Fruit fly (Drosophila melanogaster): ENCODE measurements around the gene sky.

sky gene

dm6 chr2L:20909301-20909700 lies 9.4 kb downstream of the sky start:
- TF ChIP-seq Jra (GFP tag; optimal IDR thresholded peaks at IDR 0.05) (no peak), Hr78 (GFP tag; optimal IDR thresholded peaks at IDR 0.05) (no peak), pan (optimal IDR thresholded peaks at IDR 0.05) (no peak), Dif (GFP tag; optimal IDR thresholded peaks at IDR 0.05; ENCODE audit: partially characterized antibody) (no peak), CG32264 (GFP tag; optimal IDR thresholded peaks at IDR 0.05) (no peak), GATAd (GFP tag; optimal IDR thresholded peaks at IDR 0.05) (no peak), woc (GFP tag; optimal IDR thresholded peaks at IDR 0.05) (no peak), h (GFP tag; optimal IDR thresholded peaks at IDR 0.05) (no peak), HLH106 (tag; optimal IDR thresholded peaks at IDR 0.05) (no peak), dl (GFP tag; optimal IDR thresholded peaks at IDR 0.05; ENCODE audit: insufficient read depth in 1 of 2, partially characterized antibody in 2 of 2) (no peak), jim (GFP tag; optimal IDR thresholded peaks at IDR 0.05) (no peak), Rel (GFP tag; optimal IDR thresholded peaks at IDR 0.05) (no peak), Rel (tag; optimal IDR thresholded peaks at IDR 0.05) (no peak), rgr (GFP tag; optimal IDR thresholded peaks at IDR 0.05) (no peak), tai (GFP tag; optimal IDR thresholded peaks at IDR 0.05) (no peak), CG9705 (GFP tag; optimal IDR thresholded peaks at IDR 0.05) (no peak), N (GFP tag; optimal IDR thresholded peaks at IDR 0.05) (no peak), brk (GFP tag; optimal IDR thresholded peaks at IDR 0.05) (no peak), Myc (optimal IDR thresholded peaks at IDR 0.05) (no peak), Hnf4 (GFP tag; optimal IDR thresholded peaks at IDR 0.05) (no peak), OdsH (GFP tag; optimal IDR thresholded peaks at IDR 0.05) (no peak)

- TF ChIP-seq Vsx2 (GFP tag; optimal IDR thresholded peaks at IDR 0.05; ENCODE audit: partially characterized antibody) (no peak), psq (GFP tag; optimal IDR thresholded peaks at IDR 0.05) (no peak), Jra (GFP tag; optimal IDR thresholded peaks at IDR 0.05) (no peak), h (GFP tag; optimal IDR thresholded peaks at IDR 0.05) (no peak), lola (GFP tag; optimal IDR thresholded peaks at IDR 0.05) (no peak), N (GFP tag; optimal IDR thresholded peaks at IDR 0.05) (no peak), Mio (GFP tag; optimal IDR thresholded peaks at IDR 0.05) (no peak), HLH106 (tag; optimal IDR thresholded peaks at IDR 0.05) (no peak)
These were observed 10.6 kb downstream of the sky start for dm6 chr2L:20907995-20908654.

- TF ChIP-seq rgr (GFP tag; optimal IDR thresholded peaks at IDR 0.05) (no peak), dmrt93B (GFP tag; optimal IDR thresholded peaks at IDR 0.05) (no peak)
These were observed 13.7 kb downstream of the sky start for dm6 chr2L:20905025-20905424.

dm6 chr2L:20904327-20904726 lies 14.4 kb downstream of the sky start:
- TF ChIP-seq sage (GFP tag; optimal IDR thresholded peaks at IDR 0.05) (no peak), fru (GFP tag; optimal IDR thresholded peaks at IDR 0.05) (no peak)

- no peak for TF ChIP-seq Dif (GFP tag; optimal IDR thresholded peaks at IDR 0.05; ENCODE audit: partially characterized antibody)
- TF ChIP-seq Sp1 (GFP tag; optimal IDR thresholded peaks at IDR 0.05) = no peak
- no peak for TF ChIP-seq brk (GFP tag; optimal IDR thresholded peaks at IDR 0.05)
- no peak for TF ChIP-seq Abd-B (GFP tag; optimal IDR thresholded peaks at IDR 0.05)
- no peak for TF ChIP-seq usp (GFP tag; optimal IDR thresholded peaks at IDR 0.05)
- TF ChIP-seq Hr83 (GFP tag; optimal IDR thresholded peaks at IDR 0.05; ENCODE audit: poor library complexity, severe bottlenecking) = no peak
These were observed 20.2 kb downstream of the sky start for dm6 chr2L:20898478-20899075.
